Fruit fly (Drosophila melanogaster) whole organism, prepupa: ENCODE data around the gene beta4GalT7.

Experiments used
- Blimp-1 ChIP-seq: fragments of 200-800 bp; sonication (Bioruptor generic); optimal IDR thresholded peaks from 3 replicates; lab custom pipeline; 2017; ENCODE audit warnings: missing biosample characterization, missing genetic modification characterization, mild to moderate bottlenecking, moderate library complexity, missing genetic modification reagents
- CG10631 ChIP-seq: fragments of 200-800 bp; sonication (Bioruptor generic); optimal IDR thresholded peaks from 2 replicates; lab custom pipeline; 2016; ENCODE audit warnings: missing biosample characterization, missing genetic modification characterization
- CG10669 ChIP-seq: fragments of 200-800 bp; sonication (Bioruptor generic); optimal IDR thresholded peaks from 3 replicates; lab custom pipeline; 2018; ENCODE audit warnings: missing biosample characterization, mild to moderate bottlenecking, missing genetic modification characterization, moderate library complexity
- CG11294 ChIP-seq: fragments of 200-800 bp; sonication (Bioruptor generic); IDR thresholded peaks from 2 replicates; pipeline ENCODE4 v1.3.6; 2022; ENCODE audit warnings: missing biosample characterization, missing genetic modification characterization
- CG11762 ChIP-seq: fragments of 200-800 bp; sonication (Bioruptor generic); optimal IDR thresholded peaks from 3 replicates; lab custom pipeline; 2016; ENCODE audit warnings: missing biosample characterization, missing genetic modification characterization; ENCODE audit not compliant: insufficient read depth
- CG11902 ChIP-seq: fragments of 200-800 bp; sonication (Bioruptor generic); optimal IDR thresholded peaks from 3 replicates; lab custom pipeline; 2016; ENCODE audit warnings: missing biosample characterization, missing genetic modification characterization
- CG1621 ChIP-seq: fragments of 200-800 bp; sonication (Bioruptor generic); optimal IDR thresholded peaks from 3 replicates; lab custom pipeline; 2018; ENCODE audit warnings: missing biosample characterization, mild to moderate bottlenecking, missing genetic modification characterization
- CG16779 ChIP-seq: fragments of 200-800 bp; sonication (Bioruptor generic); optimal IDR thresholded peaks from 3 replicates; lab custom pipeline; 2017; ENCODE audit warnings: missing biosample characterization, mild to moderate bottlenecking, missing genetic modification characterization
- CG3032 ChIP-seq: fragments of 200-800 bp; optimal IDR thresholded peaks from 2 replicates; lab custom pipeline; 2019; ENCODE audit warnings: missing biosample characterization, mild to moderate bottlenecking, missing genetic modification characterization, moderate library complexity
- CG31627 ChIP-seq: fragments of 200-800 bp; sonication (Bioruptor generic); optimal IDR thresholded peaks from 3 replicates; lab custom pipeline; 2016; ENCODE audit warnings: missing biosample characterization, missing genetic modification characterization
- CG32006 ChIP-seq: fragments of 200-800 bp; sonication (Bioruptor generic); optimal IDR thresholded peaks from 3 replicates; lab custom pipeline; 2017; ENCODE audit warnings: missing biosample characterization, mild to moderate bottlenecking, missing genetic modification characterization
- CG3919 ChIP-seq: fragments of 200-800 bp; sonication (Bioruptor generic); optimal IDR thresholded peaks from 3 replicates; lab custom pipeline; 2016; ENCODE audit warnings: missing biosample characterization, missing genetic modification characterization
- CG4318 ChIP-seq: fragments of 200-800 bp; sonication (Bioruptor generic); optimal IDR thresholded peaks from 3 replicates; lab custom pipeline; 2017; ENCODE audit warnings: missing biosample characterization, mild to moderate bottlenecking, missing genetic modification characterization
- CG6163 ChIP-seq: fragments of 200-800 bp; sonication (Bioruptor generic); IDR thresholded peaks from 3 replicates; pipeline ENCODE4 v1.3.6; 2022; ENCODE audit warnings: missing biosample characterization, missing genetic modification characterization
- CG6276 ChIP-seq: fragments of 200-800 bp; sonication (Bioruptor generic); optimal IDR thresholded peaks from 2 replicates; lab custom pipeline; 2017; ENCODE audit warnings: missing biosample characterization, mild to moderate bottlenecking, missing genetic modification characterization
- CG6792 ChIP-seq: fragments of 200-800 bp; sonication (Bioruptor generic); optimal IDR thresholded peaks from 3 replicates; lab custom pipeline; 2016; ENCODE audit warnings: missing biosample characterization, missing genetic modification characterization
- CG6808 ChIP-seq: fragments of 200-800 bp; sonication (Bioruptor generic); optimal IDR thresholded peaks from 3 replicates; lab custom pipeline; 2017; ENCODE audit warnings: missing biosample characterization, missing genetic modification characterization, mild to moderate bottlenecking, moderate library complexity, missing genetic modification reagents
- CG6854 ChIP-seq: fragments of 200-800 bp; sonication (Bioruptor generic); optimal IDR thresholded peaks from 2 replicates; lab custom pipeline; 2017; ENCODE audit warnings: missing biosample characterization, mild to moderate bottlenecking, missing genetic modification characterization
- CG7368 ChIP-seq: fragments of 200-800 bp; sonication (Bioruptor generic); optimal IDR thresholded peaks from 3 replicates; lab custom pipeline; 2016; ENCODE audit warnings: missing biosample characterization, missing genetic modification characterization
- CG8119 ChIP-seq: fragments of 200-800 bp; sonication (Bioruptor generic); IDR thresholded peaks from 3 replicates; pipeline ENCODE4 v1.3.6; 2022; ENCODE audit warnings: missing biosample characterization, missing genetic modification characterization
- CG8319 ChIP-seq: fragments of 200-800 bp; sonication (Bioruptor generic); optimal IDR thresholded peaks from 3 replicates; lab custom pipeline; 2016; ENCODE audit warnings: missing biosample characterization, missing genetic modification characterization
- CG9139 ChIP-seq: fragments of 200-800 bp; sonication (Bioruptor generic); optimal IDR thresholded peaks from 3 replicates; lab custom pipeline; 2017; ENCODE audit warnings: missing biosample characterization, mild to moderate bottlenecking, missing genetic modification characterization
- Eip75B ChIP-seq: fragments of 200-800 bp; sonication (Bioruptor generic); optimal IDR thresholded peaks from 3 replicates; lab custom pipeline; 2016; ENCODE audit warnings: missing biosample characterization, missing genetic modification characterization
- Eip78C ChIP-seq: fragments of 200-800 bp; sonication (Bioruptor generic); peaks from one replicate; lab custom pipeline; 2016; ENCODE audit warnings: missing biosample characterization, missing genetic modification characterization
- Eip93F ChIP-seq: fragments of 200-800 bp; sonication (Bioruptor generic); optimal IDR thresholded peaks from 2 replicates; lab custom pipeline; 2016; ENCODE audit warnings: missing biosample characterization, mild to moderate bottlenecking, missing genetic modification characterization
- Ets96B ChIP-seq: fragments of 200-800 bp; optimal IDR thresholded peaks from 2 replicates; lab custom pipeline; 2019; ENCODE audit warnings: missing biosample characterization, mild to moderate bottlenecking, missing genetic modification characterization, moderate library complexity
- Hr38 ChIP-seq: sonication (Bioruptor generic); optimal IDR thresholded peaks from 2 replicates; lab custom pipeline; 2016; ENCODE audit warnings: missing biosample characterization, missing genetic modification characterization
- Hr4 ChIP-seq: fragments of 200-800 bp; sonication (Bioruptor generic); optimal IDR thresholded peaks from 3 replicates; lab custom pipeline; 2016; ENCODE audit warnings: missing biosample characterization, missing genetic modification characterization
- Lpt ChIP-seq: fragments of 200-800 bp; sonication (Bioruptor generic); optimal IDR thresholded peaks from 3 replicates; lab custom pipeline; 2016; ENCODE audit warnings: missing biosample characterization, missing genetic modification characterization
- Met ChIP-seq: fragments of 200-800 bp; sonication (Bioruptor generic); optimal IDR thresholded peaks from 3 replicates; lab custom pipeline; 2016; ENCODE audit warnings: missing biosample characterization, missing genetic modification characterization
- OdsH ChIP-seq: fragments of 200-800 bp; sonication (Bioruptor generic); optimal IDR thresholded peaks from 3 replicates; lab custom pipeline; 2016; ENCODE audit warnings: missing biosample characterization, missing genetic modification characterization
- Smox ChIP-seq: fragments of 200-800 bp; sonication (Bioruptor generic); optimal IDR thresholded peaks from 3 replicates; lab custom pipeline; 2016; ENCODE audit warnings: missing biosample characterization, missing genetic modification characterization
- Sox102F ChIP-seq: fragments of 200-800 bp; sonication (Bioruptor generic); optimal IDR thresholded peaks from 2 replicates; lab custom pipeline; 2016; ENCODE audit warnings: missing biosample characterization, mild to moderate bottlenecking, missing genetic modification characterization
- Sox15 ChIP-seq: fragments of 200-800 bp; sonication (Bioruptor generic); optimal IDR thresholded peaks from 3 replicates; lab custom pipeline; 2016; ENCODE audit warnings: missing biosample characterization, missing genetic modification characterization
- achi ChIP-seq: fragments of 200-800 bp; sonication (Bioruptor generic); optimal IDR thresholded peaks from 3 replicates; lab custom pipeline; 2016; ENCODE audit warnings: missing biosample characterization, missing genetic modification characterization
- acj6 ChIP-seq: fragments of 200-800 bp; sonication (Bioruptor generic); optimal IDR thresholded peaks from 3 replicates; lab custom pipeline; 2016; ENCODE audit warnings: missing biosample characterization, missing genetic modification characterization
- cyc ChIP-seq: fragments of 200-800 bp; sonication (Bioruptor generic); optimal IDR thresholded peaks from 3 replicates; lab custom pipeline; 2016; ENCODE audit warnings: missing biosample characterization, missing genetic modification characterization
- dac ChIP-seq: fragments of 200-800 bp; sonication (Bioruptor generic); optimal IDR thresholded peaks from 2 replicates; lab custom pipeline; 2017; ENCODE audit warnings: missing biosample characterization, mild to moderate bottlenecking, missing genetic modification characterization
- dsx ChIP-seq: fragments of 200-800 bp; optimal IDR thresholded peaks from 3 replicates; lab custom pipeline; 2019; ENCODE audit warnings: missing biosample characterization, mild to moderate bottlenecking, missing genetic modification characterization, moderate library complexity; ENCODE audit not compliant: poor library complexity, severe bottlenecking
- esn ChIP-seq: fragments of 200-800 bp; sonication (Bioruptor generic); optimal IDR thresholded peaks from 2 replicates; lab custom pipeline; 2016; ENCODE audit warnings: missing biosample characterization, mild to moderate bottlenecking, missing genetic modification characterization, moderate library complexity
- fd59A ChIP-seq: fragments of 200-800 bp; sonication (Bioruptor generic); optimal IDR thresholded peaks from 2 replicates; lab custom pipeline; 2017; ENCODE audit warnings: missing biosample characterization, mild to moderate bottlenecking, missing genetic modification characterization, missing genetic modification reagents
- lz ChIP-seq: fragments of 200-800 bp; sonication (Bioruptor generic); optimal IDR thresholded peaks from 3 replicates; lab custom pipeline; 2016; ENCODE audit warnings: missing biosample characterization, missing genetic modification characterization
- net ChIP-seq: fragments of 200-800 bp; sonication (Bioruptor generic); optimal IDR thresholded peaks from 3 replicates; lab custom pipeline; 2016; ENCODE audit warnings: missing biosample characterization, missing genetic modification characterization
- pdm3 ChIP-seq: fragments of 200-800 bp; sonication (Bioruptor generic); optimal IDR thresholded peaks from 3 replicates; lab custom pipeline; 2016; ENCODE audit warnings: missing biosample characterization, missing genetic modification characterization
- salr ChIP-seq, 2 experiments: fragments of 200-800 bp; sonication (Bioruptor generic); optimal IDR thresholded peaks; 3 replicates each; lab custom pipeline; 2016 to 2018; ENCODE audit warnings: missing biosample characterization in 2 of 2, missing genetic modification characterization in 2 of 2, mild to moderate bottlenecking in 1 of 2
- spab ChIP-seq: fragments of 200-800 bp; sonication (Bioruptor generic); optimal IDR thresholded peaks from 2 replicates; lab custom pipeline; 2017; ENCODE audit warnings: missing biosample characterization, mild to moderate bottlenecking, missing genetic modification characterization, missing genetic modification reagents
- svp ChIP-seq: fragments of 200-800 bp; sonication (Bioruptor generic); peaks from one replicate; lab custom pipeline; 2016; ENCODE audit warnings: missing biosample characterization, missing genetic modification characterization
- topi ChIP-seq: fragments of 200-800 bp; sonication (Bioruptor generic); optimal IDR thresholded peaks from 3 replicates; lab custom pipeline; 2016; ENCODE audit warnings: missing biosample characterization, missing genetic modification characterization
- vri ChIP-seq: fragments of 200-800 bp; sonication (Bioruptor generic); optimal IDR thresholded peaks from 3 replicates; lab custom pipeline; 2016; ENCODE audit warnings: missing biosample characterization, mild to moderate bottlenecking, missing genetic modification characterization

Gene beta4GalT7

dm6 chr3R:24983537-24984501 lies 39.2 kb upstream of the beta4GalT7 start, which contains the start of gene tnc:
TSS of gene tnc (plus strand) at chr3R:24984384.
- TF ChIP-seq CG6276 (GFP tag; lab: Kevin White, UChicago) (peak; percentile 69), vri (GFP tag; lab: Kevin White, UChicago) (peak; percentile 58), dsx (GFP tag; lab: Kevin White, UChicago) (peak; percentile 84), OdsH (GFP tag; lab: Kevin White, UChicago) (peak; percentile 86), dac (GFP tag; lab: Kevin White, UChicago) (peak; percentile 67), CG6163 (GFP tag; lab: Robert Waterston, UW) (peak; percentile 73), CG32006 (GFP tag; lab: Kevin White, UChicago) (peak; percentile 89), Met (GFP tag; lab: Kevin White, UChicago) (peak; percentile 64), Eip93F (GFP tag; lab: Kevin White, UChicago) (peak; percentile 55), cyc (GFP tag; lab: Kevin White, UChicago) (peak; percentile 80), Hr4 (GFP tag; lab: Kevin White, UChicago) (peak; percentile 67), Eip75B (GFP tag; lab: Kevin White, UChicago) (peak; percentile 66), CG3032 (tag; lab: Kevin White, UChicago) (peak; percentile 81), svp (GFP tag; lab: Kevin White, UChicago) (peak; percentile 88), achi (GFP tag; lab: Kevin White, UChicago) (peak; percentile 84), CG11902 (GFP tag; lab: Kevin White, UChicago) (peak; percentile 70), CG7368 (GFP tag; lab: Kevin White, UChicago) (peak; percentile 48), Sox15 (GFP tag; lab: Kevin White, UChicago) (peak; percentile 71), Blimp-1 (peak; percentile 72), CG4318 (GFP tag; lab: Kevin White, UChicago) (peak; percentile 73), CG1621 (peak; percentile 62), CG11294 (GFP tag; lab: Robert Waterston, UW) (no peak; the same call in 1 of the 2 replicates), topi (GFP tag; lab: Kevin White, UChicago) (peak; percentile 78), Smox (GFP tag; lab: Kevin White, UChicago) (peak; percentile 71), Lpt (GFP tag; lab: Kevin White, UChicago) (peak; percentile 71), CG10669 (GFP tag; lab: Kevin White, UChicago) (peak; percentile 74), CG11762 (GFP tag; lab: Kevin White, UChicago) (peak; percentile 68), net (GFP tag; lab: Kevin White, UChicago) (peak; percentile 79), spab (peak; percentile 76), acj6 (GFP tag; lab: Kevin White, UChicago) (peak; percentile 87), lz (GFP tag; lab: Kevin White, UChicago) (peak; percentile 74), CG9139 (GFP tag; lab: Kevin White, UChicago) (peak; percentile 58), fd59A (peak; percentile 63), Hr38 (GFP tag; lab: Kevin White, UChicago) (no peak), CG6808 (GFP tag; lab: Kevin White, UChicago) (peak; percentile 78), CG6792 (GFP tag; lab: Kevin White, UChicago) (peak; percentile 83), CG6854 (GFP tag; lab: Kevin White, UChicago) (peak; percentile 50), CG3919 (GFP tag; lab: Kevin White, UChicago) (peak; percentile 82), CG10631 (GFP tag; lab: Kevin White, UChicago) (peak; percentile 88), CG31627 (GFP tag; lab: Kevin White, UChicago) (peak; percentile 54), Eip78C (GFP tag; lab: Kevin White, UChicago) (peak; percentile 91), Sox102F (GFP tag; lab: Kevin White, UChicago) (peak; percentile 73), CG8119 (GFP tag; lab: Robert Waterston, UW) (peak; percentile 87), CG8319 (GFP tag; lab: Kevin White, UChicago) (peak; percentile 67), salr (GFP tag; optimal IDR thresholded peaks at IDR 0.05; lab: Kevin White, UChicago) (peak in 1 of 2 experiments; percentile 63), esn (GFP tag; lab: Kevin White, UChicago) (peak; percentile 89), CG16779 (peak; percentile 45), pdm3 (GFP tag; lab: Kevin White, UChicago) (peak; percentile 63), Ets96B (tag; lab: Kevin White, UChicago) (peak; percentile 80)
